Fruit fly (Drosophila melanogaster) whole organism, embryonic: ENCODE data around the gene CG14915.
A peak's percentile ranks its signal among the peaks of the same experiment; 100 is the strongest.

Experiments used
- ATbp ChIP-seq: fragments of 200-800 bp; sonication (Bioruptor generic); optimal IDR thresholded peaks from 2 replicates; lab custom pipeline; 2017; ENCODE audit warnings: missing biosample characterization, mild to moderate bottlenecking, missing genetic modification characterization, missing genetic modification reagents
- Blimp-1 ChIP-seq: fragments of 200-800 bp; sonication (Bioruptor generic); optimal IDR thresholded peaks from 3 replicates; lab custom pipeline; 2018; ENCODE audit warnings: missing biosample characterization, missing genetic modification characterization, mild to moderate bottlenecking, moderate library complexity, missing genetic modification reagents
- CG12155 ChIP-seq: fragments of 200-800 bp; sonication (Bioruptor generic); optimal IDR thresholded peaks from 3 replicates; lab custom pipeline; 2016; ENCODE audit warnings: missing biosample characterization, missing genetic modification characterization
- CG12769 ChIP-seq: fragments of 200-800 bp; sonication (Bioruptor generic); optimal IDR thresholded peaks from 2 replicates; lab custom pipeline; 2019; ENCODE audit warnings: missing biosample characterization, mild to moderate bottlenecking, missing genetic modification characterization, moderate library complexity
- CG15073 ChIP-seq: fragments of 200-800 bp; sonication (Bioruptor generic); optimal IDR thresholded peaks from 2 replicates; lab custom pipeline; 2016; ENCODE audit warnings: missing biosample characterization, missing genetic modification characterization
- CG15601 ChIP-seq: fragments of 200-800 bp; sonication (Bioruptor generic); optimal IDR thresholded peaks from 3 replicates; lab custom pipeline; 2019; ENCODE audit warnings: missing biosample characterization, mild to moderate bottlenecking, missing genetic modification characterization, moderate library complexity
- CG16779 ChIP-seq: fragments of 200-800 bp; sonication (Bioruptor generic); IDR thresholded peaks from 2 replicates; pipeline ENCODE4 v1.3.6; 2022; ENCODE audit warnings: missing biosample characterization, missing genetic modification characterization
- CG17385 ChIP-seq: fragments of 200-800 bp; sonication (Bioruptor generic); optimal IDR thresholded peaks from 3 replicates; lab custom pipeline; 2018; ENCODE audit warnings: missing biosample characterization, mild to moderate bottlenecking, missing genetic modification characterization
- CG31224 ChIP-seq: fragments of 200-800 bp; sonication (Bioruptor generic); IDR thresholded peaks from 2 replicates; pipeline ENCODE4 v1.3.6; 2022; ENCODE audit warnings: missing biosample characterization, missing genetic modification characterization
- CG4424 ChIP-seq: fragments of 200-800 bp; sonication (Bioruptor generic); optimal IDR thresholded peaks from 3 replicates; lab custom pipeline; 2016; ENCODE audit warnings: missing biosample characterization, missing genetic modification characterization
- CG4730 ChIP-seq: fragments of 200-800 bp; sonication (Bioruptor generic); IDR thresholded peaks from 2 replicates; pipeline ENCODE4 v1.3.6; 2022; ENCODE audit warnings: missing biosample characterization, missing genetic modification characterization
- CG6254 ChIP-seq: fragments of 200-800 bp; sonication (Bioruptor generic); optimal IDR thresholded peaks from 3 replicates; lab custom pipeline; 2017; ENCODE audit warnings: mild to moderate bottlenecking, missing biosample characterization, missing genetic modification reagents, missing genetic modification characterization
- CG6813 ChIP-seq: fragments of 200-800 bp; sonication (Bioruptor generic); optimal IDR thresholded peaks from 2 replicates; lab custom pipeline; 2017; ENCODE audit warnings: missing biosample characterization, missing genetic modification characterization, mild to moderate bottlenecking, moderate library complexity, missing genetic modification reagents
- CG8765 ChIP-seq: fragments of 200-800 bp; sonication (Bioruptor generic); IDR thresholded peaks from 2 replicates; pipeline ENCODE4 v1.3.6; 2022; ENCODE audit warnings: missing biosample characterization, missing genetic modification characterization
- CG9215 ChIP-seq: fragments of 200-800 bp; sonication (Bioruptor generic); IDR thresholded peaks from 2 replicates; pipeline ENCODE4 v1.3.6; 2022; ENCODE audit warnings: missing biosample characterization, missing genetic modification characterization
- Camta ChIP-seq: fragments of 200-800 bp; sonication (Bioruptor generic); optimal IDR thresholded peaks from 2 replicates; lab custom pipeline; 2016; ENCODE audit warnings: missing biosample characterization, missing genetic modification characterization
- Drgx ChIP-seq: fragments of 200-800 bp; sonication (Bioruptor generic); IDR thresholded peaks from 2 replicates; pipeline ENCODE4 v1.3.6; 2022; ENCODE audit warnings: missing biosample characterization, missing genetic modification characterization
- Eip74EF ChIP-seq, 2 experiments: fragments of 200-800 bp in 1 of 2; fragments of >200 bp in 1 of 2; sonication (Bioruptor generic) in 1 of 2; optimal IDR thresholded peaks; 2 replicates each; lab custom pipeline; 2017 to 2019; ENCODE audit warnings: missing biosample characterization in 2 of 2, missing genetic modification characterization in 2 of 2, mild to moderate bottlenecking in 1 of 2, moderate library complexity in 1 of 2
- Ets97D ChIP-seq: fragments of 200-800 bp; sonication (Bioruptor generic); optimal IDR thresholded peaks from 3 replicates; lab custom pipeline; 2016; ENCODE audit warnings: missing biosample characterization, missing genetic modification characterization
- Gug ChIP-seq: fragments of 200-800 bp; sonication (Bioruptor generic); IDR thresholded peaks from 4 replicates; pipeline ENCODE4 v1.3.6; 2022; ENCODE audit warnings: missing biosample characterization, missing genetic modification characterization
- Hey ChIP-seq: fragments of 200-800 bp; sonication (Bioruptor generic); optimal IDR thresholded peaks from 3 replicates; lab custom pipeline; 2018; ENCODE audit warnings: missing biosample characterization, mild to moderate bottlenecking, missing genetic modification characterization
- Lim3 ChIP-seq: fragments of 200-800 bp; sonication (Bioruptor generic); IDR thresholded peaks from 2 replicates; pipeline ENCODE4 v1.3.6; 2022; ENCODE audit warnings: missing biosample characterization, missing genetic modification characterization
- MTF-1 ChIP-seq: fragments of 200-800 bp; sonication (Bioruptor generic); optimal IDR thresholded peaks from 2 replicates; lab custom pipeline; 2018; ENCODE audit warnings: missing biosample characterization, mild to moderate bottlenecking, missing genetic modification characterization, borderline replicate concordance
- Rfx ChIP-seq: fragments of 200-800 bp; sonication (Bioruptor generic); IDR thresholded peaks from 2 replicates; pipeline ENCODE4 v1.3.6; 2022; ENCODE audit warnings: missing biosample characterization, missing genetic modification characterization
- Sin3A ChIP-seq: fragments of >200 bp; optimal IDR thresholded peaks from 2 replicates; lab custom pipeline; 2018
- Sox100B ChIP-seq: fragments of 200-800 bp; sonication (Bioruptor generic); optimal IDR thresholded peaks from 3 replicates; lab custom pipeline; 2018; ENCODE audit warnings: missing biosample characterization, mild to moderate bottlenecking, missing genetic modification characterization
- Vsx1 ChIP-seq: fragments of 200-800 bp; sonication (Bioruptor generic); optimal IDR thresholded peaks from 2 replicates; lab custom pipeline; 2017; ENCODE audit warnings: missing biosample characterization, mild to moderate bottlenecking, missing genetic modification characterization, missing genetic modification reagents
- ac ChIP-seq: fragments of 200-800 bp; sonication (Bioruptor generic); optimal IDR thresholded peaks from 3 replicates; lab custom pipeline; 2017; ENCODE audit warnings: missing biosample characterization, mild to moderate bottlenecking, missing genetic modification characterization
- ap ChIP-seq: fragments of 200-800 bp; sonication (Bioruptor generic); IDR thresholded peaks from 2 replicates; pipeline ENCODE4 v1.3.6; 2022; ENCODE audit warnings: missing biosample characterization, missing genetic modification characterization
- ase ChIP-seq: fragments of 200-800 bp; sonication (Bioruptor generic); IDR thresholded peaks from 3 replicates; pipeline ENCODE4 v1.3.6; 2022; ENCODE audit warnings: missing biosample characterization, missing genetic modification characterization
- cg ChIP-seq: fragments of 200-800 bp; sonication (Bioruptor generic); optimal IDR thresholded peaks from 3 replicates; lab custom pipeline; 2019; ENCODE audit warnings: missing biosample characterization, mild to moderate bottlenecking, missing genetic modification characterization, moderate library complexity
- croc ChIP-seq: fragments of 200-800 bp; sonication (Bioruptor generic); conservative IDR thresholded peaks from 3 replicates; pipeline ENCODE4 v1.3.6; 2022; ENCODE audit warnings: missing biosample characterization, missing genetic modification characterization
- crol ChIP-seq: fragments of 200-800 bp; sonication (Bioruptor generic); IDR thresholded peaks from 2 replicates; pipeline ENCODE4 v1.3.6; 2022; ENCODE audit warnings: missing biosample characterization, missing genetic modification characterization
- gcm ChIP-seq: fragments of 200-800 bp; sonication (Bioruptor generic); optimal IDR thresholded peaks from 2 replicates; lab custom pipeline; 2019; ENCODE audit warnings: missing biosample characterization, mild to moderate bottlenecking, missing genetic modification characterization, moderate library complexity
- gcm2 ChIP-seq: fragments of 200-800 bp; sonication (Bioruptor generic); optimal IDR thresholded peaks from 2 replicates; lab custom pipeline; 2016; ENCODE audit warnings: missing biosample characterization, missing genetic modification characterization
- grn ChIP-seq: fragments of 200-800 bp; sonication (Bioruptor generic); optimal IDR thresholded peaks from 3 replicates; lab custom pipeline; 2017; ENCODE audit warnings: missing biosample characterization, missing genetic modification characterization
- gsb ChIP-seq: fragments of 200-800 bp; sonication (Bioruptor generic); IDR thresholded peaks from 2 replicates; pipeline ENCODE4 v1.3.6; 2022; ENCODE audit warnings: missing biosample characterization, missing genetic modification characterization
- hkb ChIP-seq, 2 experiments: fragments of 200-800 bp in 1 of 2; fragments of >200 bp in 1 of 2; sonication (Bioruptor generic) in 1 of 2; IDR thresholded peaks in 1 of 2; optimal IDR thresholded peaks in 1 of 2; 2 replicates each; pipeline versions ENCODE4 v1.3.6 to Lab custom; 2017 to 2022; ENCODE audit warnings: missing biosample characterization in 1 of 2, missing genetic modification characterization in 1 of 2
- jigr1 ChIP-seq: fragments of 200-800 bp; sonication (Bioruptor generic); IDR thresholded peaks from 3 replicates; pipeline ENCODE4 v1.3.6; 2022; ENCODE audit warnings: missing biosample characterization, missing genetic modification characterization
- lbe ChIP-seq: fragments of 200-800 bp; sonication (Bioruptor generic); optimal IDR thresholded peaks from 2 replicates; lab custom pipeline; 2016; ENCODE audit warnings: missing biosample characterization, mild to moderate bottlenecking, missing genetic modification characterization
- luna ChIP-seq: fragments of 200-800 bp; sonication (Bioruptor generic); optimal IDR thresholded peaks from 2 replicates; lab custom pipeline; 2016; ENCODE audit warnings: missing biosample characterization, missing genetic modification characterization
- nom ChIP-seq: fragments of 200-800 bp; sonication (Bioruptor generic); optimal IDR thresholded peaks from 2 replicates; lab custom pipeline; 2017; ENCODE audit warnings: missing biosample characterization, missing genetic modification characterization, mild to moderate bottlenecking, moderate library complexity, missing genetic modification reagents
- pfk ChIP-seq: fragments of 200-800 bp; sonication (Bioruptor generic); optimal IDR thresholded peaks from 2 replicates; lab custom pipeline; 2018; ENCODE audit warnings: missing biosample characterization, mild to moderate bottlenecking, missing genetic modification characterization, moderate library complexity
- salm ChIP-seq: fragments of 200-800 bp; sonication (Bioruptor generic); optimal IDR thresholded peaks from 2 replicates; lab custom pipeline; 2018; ENCODE audit warnings: missing biosample characterization, mild to moderate bottlenecking, missing genetic modification characterization
- so ChIP-seq: fragments of 200-800 bp; sonication (Bioruptor generic); IDR thresholded peaks from 3 replicates; pipeline ENCODE4 v1.3.6; 2022; ENCODE audit warnings: missing biosample characterization, missing genetic modification characterization
- sug ChIP-seq: fragments of 200-800 bp; optimal IDR thresholded peaks from 2 replicates; lab custom pipeline; 2019; ENCODE audit warnings: missing biosample characterization, mild to moderate bottlenecking, missing genetic modification characterization, moderate library complexity
- trh ChIP-seq: fragments of 200-800 bp; sonication (Bioruptor generic); optimal IDR thresholded peaks from 2 replicates; lab custom pipeline; 2016; ENCODE audit warnings: missing biosample characterization, missing genetic modification characterization
- yki ChIP-seq: fragments of >200 bp; optimal IDR thresholded peaks from 3 replicates; lab custom pipeline; 2018
- zfh1 ChIP-seq: fragments of 200-800 bp; sonication (Bioruptor generic); IDR thresholded peaks from 3 replicates; pipeline ENCODE4 v1.3.6; 2022; ENCODE audit warnings: missing biosample characterization, missing genetic modification characterization

CG14915 gene

dm6 chr2L:11037583-11038517, 33.0 kb upstream of the CG14915 start (continued):
- no peak for TF ChIP-seq CG9215 (GFP tag; lab: Robert Waterston, UW)
- TF ChIP-seq Gug (GFP tag; lab: Robert Waterston, UW), result no peak; the same call in 3 of the 4 replicates
- TF ChIP-seq grn (GFP tag; lab: Kevin White, UChicago), result peak; percentile 65
- TF ChIP-seq jigr1 (GFP tag; lab: Robert Waterston, UW), result no peak
- no peak for TF ChIP-seq Eip74EF (GFP tag; optimal IDR thresholded peaks at IDR 0.05; lab: Kevin White, UChicago)
- no peak for TF ChIP-seq Ets97D (GFP tag; lab: Kevin White, UChicago)
- no peak for TF ChIP-seq ase
- no peak for TF ChIP-seq Sin3A (lab: Kevin White, UChicago)
- peak; percentile 27; the same call in 2 of the 3 replicates for TF ChIP-seq croc (GFP tag; lab: Robert Waterston, UW)
- no peak for TF ChIP-seq CG16779 (GFP tag; lab: Robert Waterston, UW)
- TF ChIP-seq pfk (GFP tag; lab: Kevin White, UChicago), result no peak
- TF ChIP-seq CG15601, result peak; percentile 28
- TF ChIP-seq ap (GFP tag; lab: Robert Waterston, UW), result no peak
- no peak for TF ChIP-seq yki
- no peak for TF ChIP-seq nom (GFP tag; lab: Kevin White, UChicago)
- no peak for TF ChIP-seq cg (GFP tag; lab: Kevin White, UChicago)
- TF ChIP-seq luna (GFP tag; lab: Kevin White, UChicago), result no peak
- TF ChIP-seq Rfx, result peak; percentile 53; the same call in 1 of the 2 replicates
- peak; percentile 41 for TF ChIP-seq Blimp-1 (GFP tag; lab: Kevin White, UChicago)
- no peak for TF ChIP-seq CG15073
- TF ChIP-seq gcm, result peak; percentile 49
- no peak for TF ChIP-seq Lim3
- TF ChIP-seq CG6813 (GFP tag; lab: Kevin White, UChicago), result no peak
- no peak for TF ChIP-seq gsb (GFP tag; lab: Robert Waterston, UW)
- TF ChIP-seq CG17385 (GFP tag; lab: Kevin White, UChicago), result peak; percentile 47
- 0 out of 3 replicates have a peak, but pooled peaks have one; percentile 15 for TF ChIP-seq so
- no peak for TF ChIP-seq hkb (optimal IDR thresholded peaks at IDR 0.05; lab: Kevin White, UChicago)
- TF ChIP-seq hkb (GFP tag; IDR thresholded peaks at IDR 0.05; lab: Robert Waterston, UW), result peak; percentile 23; the same call in 1 of the 2 replicates
- TF ChIP-seq CG8765, result no peak
- TF ChIP-seq CG4424 (GFP tag; lab: Kevin White, UChicago), result peak; percentile 46
- TF ChIP-seq Drgx (GFP tag; lab: Robert Waterston, UW), result no peak
- peak; percentile 39 for TF ChIP-seq CG12155 (GFP tag; lab: Kevin White, UChicago)

dm6 chr2L:11038918-11039317, 31.9 kb upstream of the CG14915 start:
- peak; percentile 41 for TF ChIP-seq Vsx1 (GFP tag; lab: Kevin White, UChicago)
- no peak for TF ChIP-seq ac
- no peak for TF ChIP-seq CG4730
- peak; percentile 18 for TF ChIP-seq Sox100B
- TF ChIP-seq trh (GFP tag; lab: Kevin White, UChicago), result no peak
- 0 out of 2 replicates have a peak, but pooled peaks have one; percentile 8 for TF ChIP-seq CG31224
- TF ChIP-seq salm, result peak; percentile 12
- peak; percentile 37 for TF ChIP-seq CG6254 (GFP tag; lab: Kevin White, UChicago)
- TF ChIP-seq sug (tag; lab: Kevin White, UChicago), result peak; percentile 21
- 0 out of 3 replicates have a peak, but pooled peaks have one; percentile 17 for TF ChIP-seq zfh1 (GFP tag; lab: Robert Waterston, UW)
- TF ChIP-seq MTF-1 (GFP tag; lab: Kevin White, UChicago), result peak; percentile 8
- TF ChIP-seq crol (GFP tag; lab: Robert Waterston, UW), result peak; percentile 46
- no peak for TF ChIP-seq Camta (GFP tag; lab: Kevin White, UChicago)
- no peak for TF ChIP-seq Hey (tag; lab: Kevin White, UChicago)
- no peak for TF ChIP-seq gcm2 (GFP tag; lab: Kevin White, UChicago)
- TF ChIP-seq CG12769 (tag; lab: Kevin White, UChicago), result peak; percentile 78
- TF ChIP-seq lbe, result peak; percentile 13
- peak; percentile 40 for TF ChIP-seq ATbp (GFP tag; lab: Kevin White, UChicago)
- peak; percentile 3 for TF ChIP-seq CG6813 (GFP tag; lab: Kevin White, UChicago)
- TF ChIP-seq nom (GFP tag; lab: Kevin White, UChicago), result peak; percentile 37
